Worm (Caenorhabditis elegans): ENCODE measurements around the gene B0496.11.
A peak's percentile ranks its signal among the peaks of the same experiment; 100 is the strongest.

Gene B0496.11

ce11 chrIV:7414163-7414562, 19.6 kb downstream of the B0496.11 start:
- no peak for TF ChIP-seq nhr-71 (tag; optimal IDR thresholded peaks at IDR 0.05)
- TF ChIP-seq fkh-10 (GFP tag; optimal IDR thresholded peaks at IDR 0.05) = peak; percentile 89
- TF ChIP-seq nhr-20 (tag; optimal IDR thresholded peaks at IDR 0.05) = no peak
- peak; percentile 7 for TF ChIP-seq tbx-2 (tag; optimal IDR thresholded peaks at IDR 0.05)
- peak; percentile 75 for TF ChIP-seq lin-14 (GFP tag; optimal IDR thresholded peaks at IDR 0.05)

ce11 chrIV:7413573-7413972, 20.2 kb downstream of the B0496.11 start:
- TF ChIP-seq mab-9 (GFP tag; IDR thresholded peaks at IDR 0.05) (no peak), dsc-1 (tag; optimal IDR thresholded peaks at IDR 0.05) (peak; percentile 36)

ce11 chrIV:7407301-7407700, 26.5 kb downstream of the B0496.11 start:
- TF ChIP-seq unc-130 (tag; optimal IDR thresholded peaks at IDR 0.05) = no peak
- TF ChIP-seq C34B4.2 (tag; optimal IDR thresholded peaks at IDR 0.05) = no peak
- peak; percentile 20 for TF ChIP-seq fkh-10 (GFP tag; optimal IDR thresholded peaks at IDR 0.05)
- TF ChIP-seq sup-37 (GFP tag; optimal IDR thresholded peaks at IDR 0.05) = no peak
- no peak for TF ChIP-seq pag-3 (tag; optimal IDR thresholded peaks at IDR 0.05; ENCODE audit: borderline replicate concordance, insufficient read depth)
- no peak for TF ChIP-seq ama-1 (optimal IDR thresholded peaks at IDR 0.05)
- peak; percentile 32 for TF ChIP-seq lin-14 (GFP tag; optimal IDR thresholded peaks at IDR 0.05)
- TF ChIP-seq fkh-4 (tag; optimal IDR thresholded peaks at IDR 0.05; ENCODE audit: borderline replicate concordance) = no peak
- TF ChIP-seq efl-3 (GFP tag; optimal IDR thresholded peaks at IDR 0.05) = no peak
- no peak for TF ChIP-seq irx-1 (tag; optimal IDR thresholded peaks at IDR 0.05)

- TF ChIP-seq tbx-2 (tag; optimal IDR thresholded peaks at IDR 0.05) = no peak
- TF ChIP-seq nhr-11 (tag; optimal IDR thresholded peaks at IDR 0.05) = no peak
- TF ChIP-seq lin-14 (GFP tag; optimal IDR thresholded peaks at IDR 0.05) = peak; percentile 64
- peak; percentile 31 for TF ChIP-seq pag-3 (tag; optimal IDR thresholded peaks at IDR 0.05; ENCODE audit: borderline replicate concordance, insufficient read depth)
- TF ChIP-seq aly-2 (tag; optimal IDR thresholded peaks at IDR 0.05) = no peak
- TF ChIP-seq C34B4.2 (tag; optimal IDR thresholded peaks at IDR 0.05) = no peak
- peak; percentile 11 for TF ChIP-seq dsc-1 (tag; optimal IDR thresholded peaks at IDR 0.05)
- TF ChIP-seq snpc-4 (tag; optimal IDR thresholded peaks at IDR 0.05) = no peak
- no peak for TF ChIP-seq pax-3 (tag; optimal IDR thresholded peaks at IDR 0.05)
- TF ChIP-seq pqm-1 (tag; optimal IDR thresholded peaks at IDR 0.05) = no peak
- no peak for TF ChIP-seq sox-4 (tag; optimal IDR thresholded peaks at IDR 0.05)
- TF ChIP-seq ceh-63 (GFP tag; optimal IDR thresholded peaks at IDR 0.05) = no peak
These were observed 27.1 kb downstream of the B0496.11 start for ce11 chrIV:7406690-7407089.

- TF ChIP-seq fkh-10 (GFP tag; optimal IDR thresholded peaks at IDR 0.05) = peak; percentile 28
- TF ChIP-seq unc-86 (tag; optimal IDR thresholded peaks at IDR 0.05) = no peak
- no peak for TF ChIP-seq zag-1 (tag; optimal IDR thresholded peaks at IDR 0.05)
- TF ChIP-seq efl-1 (optimal IDR thresholded peaks at IDR 0.05) = no peak
- peak in 1 of 2 experiments; percentile 92 for TF ChIP-seq efl-1 (GFP tag; optimal IDR thresholded peaks at IDR 0.05 in 1 of 2)
- TF ChIP-seq nhr-85 (tag) = no peak
- TF ChIP-seq lin-14 (GFP tag; optimal IDR thresholded peaks at IDR 0.05) = peak; percentile 48
These were observed 28.7 kb downstream of the B0496.11 start, which contains the start of the genes C48A7.16 and egl-19 for ce11 chrIV:7404934-7405632. Gene C48A7.16 (plus strand): TSS chrIV:7405477. Gene egl-19 (plus strand): TSS chrIV:7405582.

ce11 chrIV:7403422-7403821, 30.3 kb downstream of the B0496.11 start:
- TF ChIP-seq fkh-4 (tag; optimal IDR thresholded peaks at IDR 0.05; ENCODE audit: borderline replicate concordance) (no peak), lin-14 (GFP tag; optimal IDR thresholded peaks at IDR 0.05) (peak; percentile 14)

ce11 chrIV:7402077-7402476, 31.7 kb downstream of the B0496.11 start:
- TF ChIP-seq lin-14 (GFP tag; optimal IDR thresholded peaks at IDR 0.05) = peak; percentile 96
- no peak for TF ChIP-seq nhr-85 (tag)
- no peak for TF ChIP-seq hpl-2 (GFP tag; optimal IDR thresholded peaks at IDR 0.05)
- no peak for TF ChIP-seq ztf-11 (tag; optimal IDR thresholded peaks at IDR 0.05)
- peak; percentile 60 for TF ChIP-seq jun-1 (tag; optimal IDR thresholded peaks at IDR 0.05)
- TF ChIP-seq vab-15 (tag; optimal IDR thresholded peaks at IDR 0.05) = no peak
- TF ChIP-seq swsn-7 (tag; optimal IDR thresholded peaks at IDR 0.05) = peak; percentile 82
- TF ChIP-seq sox-4 (tag; optimal IDR thresholded peaks at IDR 0.05) = no peak
- peak; percentile 69 for TF ChIP-seq isw-1 (GFP tag; IDR thresholded peaks at IDR 0.05)
- no peak for TF ChIP-seq lin-39 (tag; optimal IDR thresholded peaks at IDR 0.05)
- peak; percentile 10 for TF ChIP-seq lir-3 (tag; optimal IDR thresholded peaks at IDR 0.05; ENCODE audit: poor library complexity)
- TF ChIP-seq dpl-1 (GFP tag; optimal IDR thresholded peaks at IDR 0.05) = no peak
- peak; percentile 72 for TF ChIP-seq dsc-1 (tag; optimal IDR thresholded peaks at IDR 0.05)
- TF ChIP-seq ztf-4 (tag; optimal IDR thresholded peaks at IDR 0.05) = peak; percentile 40
- TF ChIP-seq nhr-237 (tag; optimal IDR thresholded peaks at IDR 0.05) = no peak
- TF ChIP-seq ces-1 (GFP tag; optimal IDR thresholded peaks at IDR 0.05) = no peak
- TF ChIP-seq blmp-1 (tag; optimal IDR thresholded peaks at IDR 0.05) = no peak
